Worm (Caenorhabditis elegans): ENCODE measurements around the gene dnj-11.

ce11 chrIV:6623390-6623789 lies 37.7 kb downstream of the dnj-11 start, which contains the start of gene C01B10.44:
- TF ChIP-seq ceh-9 (tag; optimal IDR thresholded peaks at IDR 0.05): no peak
- TF ChIP-seq ztf-11 (tag; optimal IDR thresholded peaks at IDR 0.05): no peak
- no peak for TF ChIP-seq lin-39 (tag; optimal IDR thresholded peaks at IDR 0.05)
- no peak for TF ChIP-seq elt-1 (tag; optimal IDR thresholded peaks at IDR 0.05)
- TF ChIP-seq ZK546.5 (tag; optimal IDR thresholded peaks at IDR 0.05): no peak
- TF ChIP-seq nhr-25 (tag; optimal IDR thresholded peaks at IDR 0.05): no peak
- no peak for TF ChIP-seq nhr-28 (tag; optimal IDR thresholded peaks at IDR 0.05)

Data from whole organism, L3 larva.